Fruit fly (Drosophila melanogaster) whole organism, embryonic: ENCODE data around the gene Muted.
A peak's percentile ranks its signal among the peaks of the same experiment; 100 is the strongest.

ENCODE experiments used
- Atf-2 ChIP-seq: fragments of 200-800 bp; sonication (Bioruptor generic); optimal IDR thresholded peaks from 2 replicates; lab custom pipeline; 2016; ENCODE audit warnings: missing biosample characterization, missing genetic modification characterization
- Bteb2 ChIP-seq: fragments of 200-800 bp; sonication (Bioruptor generic); optimal IDR thresholded peaks from 2 replicates; lab custom pipeline; 2016; ENCODE audit warnings: missing biosample characterization, missing genetic modification characterization
- CG10366 ChIP-seq: fragments of 200-800 bp; sonication (Bioruptor generic); IDR thresholded peaks from 2 replicates; pipeline ENCODE4 v1.3.6; 2022; ENCODE audit warnings: missing biosample characterization, missing genetic modification characterization
- CG11247 ChIP-seq: fragments of 200-800 bp; sonication (Bioruptor generic); IDR thresholded peaks from 2 replicates; pipeline ENCODE4 v1.3.6; 2022; ENCODE audit warnings: missing biosample characterization, missing genetic modification characterization
- CG11504 ChIP-seq: fragments of 200-800 bp; sonication (Bioruptor generic); optimal IDR thresholded peaks from 3 replicates; lab custom pipeline; 2019; ENCODE audit warnings: missing biosample characterization, mild to moderate bottlenecking, missing genetic modification characterization, moderate library complexity
- CG11560 ChIP-seq: fragments of 200-800 bp; sonication (Bioruptor generic); IDR thresholded peaks from 3 replicates; pipeline ENCODE4 v1.3.6; 2022; ENCODE audit warnings: missing biosample characterization, missing genetic modification characterization
- CG12659 ChIP-seq: fragments of 200-800 bp; sonication (Bioruptor generic); optimal IDR thresholded peaks from 3 replicates; lab custom pipeline; 2017; ENCODE audit warnings: mild to moderate bottlenecking, missing biosample characterization, missing genetic modification reagents, missing genetic modification characterization
- CG12769 ChIP-seq: fragments of 200-800 bp; sonication (Bioruptor generic); optimal IDR thresholded peaks from 2 replicates; lab custom pipeline; 2019; ENCODE audit warnings: missing biosample characterization, mild to moderate bottlenecking, missing genetic modification characterization, moderate library complexity
- CG13424 ChIP-seq: fragments of 200-800 bp; sonication (Bioruptor generic); optimal IDR thresholded peaks from 2 replicates; lab custom pipeline; 2019; ENCODE audit warnings: missing biosample characterization, mild to moderate bottlenecking, missing genetic modification characterization, moderate library complexity
- CG15479 ChIP-seq: fragments of 200-800 bp; sonication (Bioruptor generic); optimal IDR thresholded peaks from 3 replicates; lab custom pipeline; 2019; ENCODE audit warnings: missing biosample characterization, mild to moderate bottlenecking, missing genetic modification characterization, moderate library complexity
- CG2678 ChIP-seq: fragments of 200-800 bp; sonication (Bioruptor generic); optimal IDR thresholded peaks from 3 replicates; lab custom pipeline; 2019; ENCODE audit warnings: missing biosample characterization, mild to moderate bottlenecking, missing genetic modification characterization, moderate library complexity
- CG2889 ChIP-seq: fragments of 200-800 bp; sonication (Bioruptor generic); IDR thresholded peaks from 3 replicates; pipeline ENCODE4 v1.3.6; 2022; ENCODE audit warnings: missing biosample characterization, missing genetic modification characterization
- CG30431 ChIP-seq: fragments of 200-800 bp; sonication (Bioruptor generic); optimal IDR thresholded peaks from 2 replicates; lab custom pipeline; 2017; ENCODE audit warnings: missing biosample characterization, missing genetic modification characterization
- CG3065 ChIP-seq: fragments of 200-800 bp; sonication (Bioruptor generic); optimal IDR thresholded peaks from 2 replicates; lab custom pipeline; 2016; ENCODE audit warnings: missing biosample characterization, missing genetic modification characterization
- CG32767 ChIP-seq: fragments of 200-800 bp; sonication (Bioruptor generic); IDR thresholded peaks from 2 replicates; pipeline ENCODE4 v1.3.6; 2022; ENCODE audit warnings: missing biosample characterization, missing genetic modification characterization
- CG32772 ChIP-seq: fragments of 200-800 bp; sonication (Bioruptor generic); IDR thresholded peaks from 2 replicates; pipeline ENCODE4 v1.3.6; 2022; ENCODE audit warnings: missing biosample characterization, missing genetic modification characterization
- CG33557 ChIP-seq: fragments of 200-800 bp; sonication (Bioruptor generic); optimal IDR thresholded peaks from 2 replicates; lab custom pipeline; 2019; ENCODE audit warnings: missing biosample characterization, mild to moderate bottlenecking, missing genetic modification characterization, moderate library complexity
- CG34422 ChIP-seq: fragments of 200-800 bp; sonication (Bioruptor generic); IDR thresholded peaks from 3 replicates; pipeline ENCODE4 v1.3.6; 2022; ENCODE audit warnings: missing biosample characterization, missing genetic modification characterization
- CG4404 ChIP-seq: fragments of 200-800 bp; sonication (Bioruptor generic); IDR thresholded peaks from 2 replicates; pipeline ENCODE4 v1.3.6; 2022; ENCODE audit warnings: missing biosample characterization, missing genetic modification characterization
- CG4424 ChIP-seq: fragments of 200-800 bp; sonication (Bioruptor generic); optimal IDR thresholded peaks from 3 replicates; lab custom pipeline; 2016; ENCODE audit warnings: missing biosample characterization, missing genetic modification characterization
- CG4854 ChIP-seq: fragments of 200-800 bp; sonication (Bioruptor generic); optimal IDR thresholded peaks from 2 replicates; lab custom pipeline; 2016; ENCODE audit warnings: missing biosample characterization, missing genetic modification characterization, inconsistent platforms
- CG6254 ChIP-seq: fragments of 200-800 bp; sonication (Bioruptor generic); optimal IDR thresholded peaks from 3 replicates; lab custom pipeline; 2017; ENCODE audit warnings: mild to moderate bottlenecking, missing biosample characterization, missing genetic modification reagents, missing genetic modification characterization
- CG7556 ChIP-seq: fragments of 200-800 bp; sonication (Bioruptor generic); optimal IDR thresholded peaks from 2 replicates; lab custom pipeline; 2017; ENCODE audit warnings: missing biosample characterization, mild to moderate bottlenecking, missing genetic modification characterization
- CG9215 ChIP-seq: fragments of 200-800 bp; sonication (Bioruptor generic); IDR thresholded peaks from 2 replicates; pipeline ENCODE4 v1.3.6; 2022; ENCODE audit warnings: missing biosample characterization, missing genetic modification characterization
- CoRest ChIP-seq: fragments of 200-800 bp; sonication (Bioruptor generic); optimal IDR thresholded peaks from 3 replicates; lab custom pipeline; 2018; ENCODE audit warnings: missing biosample characterization, mild to moderate bottlenecking, missing genetic modification characterization, moderate library complexity
- Dbx ChIP-seq: fragments of 200-800 bp; sonication (Bioruptor generic); IDR thresholded peaks from 3 replicates; pipeline ENCODE4 v1.3.6; 2022; ENCODE audit warnings: missing biosample characterization, missing genetic modification characterization
- Deaf1 ChIP-seq: fragments of 200-800 bp; optimal IDR thresholded peaks from 3 replicates; lab custom pipeline; 2019; ENCODE audit warnings: missing biosample characterization, mild to moderate bottlenecking, missing genetic modification characterization, moderate library complexity
- Doc2 ChIP-seq: fragments of 200-800 bp; sonication (Bioruptor generic); IDR thresholded peaks from 2 replicates; pipeline ENCODE4 v1.3.6; 2022; ENCODE audit warnings: missing biosample characterization, missing genetic modification characterization
- Ets97D ChIP-seq: fragments of 200-800 bp; sonication (Bioruptor generic); optimal IDR thresholded peaks from 3 replicates; lab custom pipeline; 2016; ENCODE audit warnings: missing biosample characterization, missing genetic modification characterization
- HmgZ ChIP-seq: fragments of 200-800 bp; sonication (Bioruptor generic); optimal IDR thresholded peaks from 2 replicates; lab custom pipeline; 2018; ENCODE audit warnings: missing biosample characterization, mild to moderate bottlenecking, missing genetic modification characterization
- MBD-R2 ChIP-seq: fragments of 200-800 bp; sonication (Bioruptor generic); IDR thresholded peaks from 2 replicates; pipeline ENCODE4 v1.3.6; 2022; ENCODE audit warnings: missing biosample characterization, missing genetic modification characterization
- NFAT ChIP-seq: fragments of 200-800 bp; sonication (Bioruptor generic); IDR thresholded peaks from 2 replicates; pipeline ENCODE4 v1.3.6; 2022; ENCODE audit warnings: missing biosample characterization, missing genetic modification characterization
- Oli ChIP-seq: fragments of 200-800 bp; sonication (Bioruptor generic); optimal IDR thresholded peaks from 2 replicates; lab custom pipeline; 2018; ENCODE audit warnings: missing biosample characterization, mild to moderate bottlenecking, missing genetic modification characterization, moderate library complexity
- Six4 ChIP-seq: fragments of 200-800 bp; sonication (Bioruptor generic); optimal IDR thresholded peaks from 2 replicates; lab custom pipeline; 2016; ENCODE audit warnings: missing biosample characterization, missing genetic modification characterization
- Sox100B ChIP-seq: fragments of 200-800 bp; sonication (Bioruptor generic); optimal IDR thresholded peaks from 3 replicates; lab custom pipeline; 2018; ENCODE audit warnings: missing biosample characterization, mild to moderate bottlenecking, missing genetic modification characterization
- corto ChIP-seq: fragments of 200-800 bp; sonication (Bioruptor generic); optimal IDR thresholded peaks from 2 replicates; lab custom pipeline; 2016; ENCODE audit warnings: missing biosample characterization, mild to moderate bottlenecking, missing genetic modification characterization, moderate library complexity
- dmrt99B ChIP-seq: fragments of 200-800 bp; sonication (Bioruptor generic); optimal IDR thresholded peaks from 2 replicates; lab custom pipeline; 2018; ENCODE audit warnings: missing biosample characterization, mild to moderate bottlenecking, missing genetic modification characterization, moderate library complexity
- emc ChIP-seq: fragments of 200-800 bp; sonication (Bioruptor generic); optimal IDR thresholded peaks from 2 replicates; lab custom pipeline; 2016; ENCODE audit warnings: missing biosample characterization, missing genetic modification characterization
- esg ChIP-seq: fragments of 200-800 bp; sonication (Bioruptor generic); conservative IDR thresholded peaks from 2 replicates; pipeline ENCODE4 v1.3.6; 2022; ENCODE audit warnings: missing biosample characterization, missing genetic modification characterization
- fu2 ChIP-seq: fragments of 200-800 bp; sonication (Bioruptor generic); optimal IDR thresholded peaks from 2 replicates; lab custom pipeline; 2016; ENCODE audit warnings: missing biosample characterization, missing genetic modification characterization
- gro ChIP-seq: fragments of 200-800 bp; sonication (Bioruptor generic); optimal IDR thresholded peaks from 2 replicates; lab custom pipeline; 2016; ENCODE audit warnings: missing biosample characterization, missing genetic modification characterization
- hkb ChIP-seq, 2 experiments: fragments of 200-800 bp in 1 of 2; fragments of >200 bp in 1 of 2; sonication (Bioruptor generic) in 1 of 2; IDR thresholded peaks in 1 of 2; optimal IDR thresholded peaks in 1 of 2; 2 replicates each; pipeline versions ENCODE4 v1.3.6 to Lab custom; 2017 to 2022; ENCODE audit warnings: missing biosample characterization in 1 of 2, missing genetic modification characterization in 1 of 2
- hth ChIP-seq: fragments of >200 bp; optimal IDR thresholded peaks from 2 replicates; lab custom pipeline; 2017; ENCODE audit warnings: inconsistent platforms
- kay ChIP-seq: fragments of 200-800 bp; sonication (Bioruptor generic); optimal IDR thresholded peaks from 2 replicates; lab custom pipeline; 2016; ENCODE audit warnings: missing biosample characterization, missing genetic modification characterization
- lola ChIP-seq, 3 experiments: fragments of >200 bp in 2 of 3; fragments of 200-800 bp in 1 of 3; sonication (Bioruptor generic) in 1 of 3; optimal IDR thresholded peaks; 2 replicates each; lab custom pipeline; 2017 to 2019; ENCODE audit warnings: missing biosample characterization in 3 of 3, missing genetic modification characterization in 3 of 3, mild to moderate bottlenecking in 1 of 3, moderate library complexity in 1 of 3
- luna ChIP-seq: fragments of 200-800 bp; sonication (Bioruptor generic); optimal IDR thresholded peaks from 2 replicates; lab custom pipeline; 2016; ENCODE audit warnings: missing biosample characterization, missing genetic modification characterization
- pho ChIP-seq: fragments of 200-800 bp; sonication (Bioruptor generic); optimal IDR thresholded peaks from 2 replicates; lab custom pipeline; 2016; ENCODE audit warnings: missing biosample characterization, missing genetic modification characterization
- ranshi ChIP-seq: fragments of 200-800 bp; sonication (Bioruptor generic); IDR thresholded peaks from 2 replicates; pipeline ENCODE4 v1.3.6; 2022; ENCODE audit warnings: missing biosample characterization, missing genetic modification characterization
- sqz ChIP-seq: fragments of 200-800 bp; sonication (Bioruptor generic); optimal IDR thresholded peaks from 3 replicates; lab custom pipeline; 2018; ENCODE audit warnings: missing biosample characterization, mild to moderate bottlenecking, missing genetic modification characterization
- trem ChIP-seq: fragments of 200-800 bp; optimal IDR thresholded peaks from 3 replicates; lab custom pipeline; 2019; ENCODE audit warnings: missing biosample characterization, mild to moderate bottlenecking, missing genetic modification characterization, moderate library complexity
- twi ChIP-seq: fragments of 200-800 bp; optimal IDR thresholded peaks from 2 replicates; lab custom pipeline; 2019; ENCODE audit warnings: missing biosample characterization, mild to moderate bottlenecking, missing genetic modification characterization, moderate library complexity
- vfl ChIP-seq: fragments of 200-800 bp; sonication (Bioruptor generic); optimal IDR thresholded peaks from 2 replicates; lab custom pipeline; 2016; ENCODE audit warnings: missing biosample characterization, missing genetic modification characterization

Muted gene

dm6 chr3R:22400246-22400645 is 37.8 kb downstream of the Muted start (continued):
- TF ChIP-seq CG2889 (GFP tag; lab: Robert Waterston, UW) (0 out of 3 replicates have a peak, but pooled peaks have one; percentile 8), ranshi (peak; percentile 54; the same call in 1 of the 2 replicates), CG30431 (GFP tag; lab: Kevin White, UChicago) (no peak), CG32772 (no peak), Bteb2 (GFP tag; lab: Kevin White, UChicago) (no peak), kay (GFP tag; lab: Kevin White, UChicago) (no peak), CG11504 (tag; lab: Kevin White, UChicago) (no peak), Atf-2 (no peak), Deaf1 (tag; lab: Kevin White, UChicago) (no peak), CG34422 (GFP tag; lab: Robert Waterston, UW) (peak; percentile 63; the same call in 1 of the 3 replicates), CG6254 (GFP tag; lab: Kevin White, UChicago) (no peak), dmrt99B (tag; lab: Kevin White, UChicago) (no peak), sqz (GFP tag; lab: Kevin White, UChicago) (no peak), lola (GFP tag; optimal IDR thresholded peaks at IDR 0.05; lab: Kevin White, UChicago) (no peak), HmgZ (tag; lab: Kevin White, UChicago) (no peak), CG15479 (GFP tag; lab: Kevin White, UChicago) (no peak), CG10366 (GFP tag; lab: Robert Waterston, UW) (no peak), MBD-R2 (no peak), Dbx (GFP tag; lab: Robert Waterston, UW) (peak; percentile 51; the same call in 2 of the 3 replicates), fu2 (no peak), hkb (optimal IDR thresholded peaks at IDR 0.05; lab: Kevin White, UChicago) (no peak), hkb (GFP tag; IDR thresholded peaks at IDR 0.05; lab: Robert Waterston, UW) (peak; percentile 51; the same call in 1 of the 2 replicates), CG2678 (tag; lab: Kevin White, UChicago) (no peak), CG11560 (tag; lab: Robert Waterston, UW) (no peak), gro (GFP tag; lab: Kevin White, UChicago) (no peak), CG12769 (tag; lab: Kevin White, UChicago) (peak; percentile 40), emc (GFP tag; lab: Kevin White, UChicago) (no peak), Sox100B (GFP tag; lab: Kevin White, UChicago) (no peak), trem (tag; lab: Kevin White, UChicago) (peak; percentile 15), NFAT (GFP tag; lab: Robert Waterston, UW) (peak; percentile 60), Six4 (GFP tag; lab: Kevin White, UChicago) (no peak), CG4404 (GFP tag; lab: Robert Waterston, UW) (no peak), hth (lab: Kevin White, UChicago) (no peak), Ets97D (GFP tag; lab: Kevin White, UChicago) (no peak), CG13424 (no peak), CG7556 (GFP tag; lab: Kevin White, UChicago) (no peak), CG33557 (GFP tag; lab: Kevin White, UChicago) (no peak), luna (no peak), CG3065 (GFP tag; lab: Kevin White, UChicago) (no peak), CG12659 (GFP tag; lab: Kevin White, UChicago) (no peak), pho (GFP tag; lab: Kevin White, UChicago) (no peak), CG32767 (no peak), CG9215 (GFP tag; lab: Robert Waterston, UW) (peak; percentile 26; the same call in 1 of the 2 replicates), esg (peak; percentile 43), vfl (no peak), twi (tag; lab: Kevin White, UChicago) (no peak), Doc2 (GFP tag; lab: Robert Waterston, UW) (no peak), CoRest (tag; lab: Kevin White, UChicago) (peak; percentile 18), Oli (tag; lab: Kevin White, UChicago) (peak; percentile 30), CG11247 (GFP tag; lab: Robert Waterston, UW) (no peak; the same call in 1 of the 2 replicates), CG4854 (GFP tag; lab: Kevin White, UChicago) (no peak), CG4424 (no peak), corto (GFP tag; lab: Kevin White, UChicago) (no peak)
